Worm (Caenorhabditis elegans) whole organism, early embryonic: Measurements from ENCODE around the gene C16A11.7.

ENCODE experiments used
- B0310.2 ChIP-seq: sonication (generic microtip); optimal IDR thresholded peaks from 2 replicates; lab custom pipeline; 2016; ENCODE audit warnings: mild to moderate bottlenecking, missing genetic modification characterization, missing compliant biosample characterization
- ama-1 ChIP-seq: fragments of 150-350 bp; optimal IDR thresholded peaks from 2 replicates; lab custom pipeline; 2014
- ceh-13 ChIP-seq: fragments of 200-800 bp; sonication (Bioruptor generic); optimal IDR thresholded peaks from 2 replicates; lab custom pipeline; 2018; ENCODE audit warnings: mild to moderate bottlenecking, missing genetic modification characterization, missing compliant biosample characterization
- ceh-36 ChIP-seq: sonication (generic microtip); optimal IDR thresholded peaks from 2 replicates; lab custom pipeline; 2016; ENCODE audit warnings: missing genetic modification characterization, inconsistent platforms, missing compliant biosample characterization
- flt-1 ChIP-seq: fragments of 200-800 bp; sonication (Bioruptor generic); IDR thresholded peaks from 2 replicates; pipeline ENCODE4 v1.3.6; 2022; ENCODE audit warnings: missing genetic modification characterization, missing compliant biosample characterization
- hmbx-1 ChIP-seq: sonication (generic microtip); optimal IDR thresholded peaks from 2 replicates; lab custom pipeline; 2016; ENCODE audit warnings: mild to moderate bottlenecking, missing genetic modification characterization, missing compliant biosample characterization
- hnd-1 ChIP-seq: sonication (generic microtip); optimal IDR thresholded peaks from 2 replicates; lab custom pipeline; 2016; ENCODE audit warnings: missing genetic modification characterization, missing compliant biosample characterization
- pes-1 ChIP-seq: fragments of 200-800 bp; sonication (Bioruptor generic); IDR thresholded peaks from 2 replicates; pipeline ENCODE4 v1.3.6; 2022; ENCODE audit warnings: missing genetic modification reagents, missing genetic modification characterization, missing compliant biosample characterization
- scrt-1 ChIP-seq: fragments of 200-800 bp; sonication (Bioruptor generic); IDR thresholded peaks from 2 replicates; pipeline ENCODE4 v1.3.6; 2022; ENCODE audit warnings: missing genetic modification characterization, missing compliant biosample characterization
- sea-1 ChIP-seq: fragments of 200-800 bp; sonication (Bioruptor generic); conservative IDR thresholded peaks from 2 replicates; pipeline ENCODE4 v1.3.6; 2022; ENCODE audit warnings: missing genetic modification characterization, missing compliant biosample characterization
- tbx-37 ChIP-seq: fragments of 200-800 bp; sonication (Bioruptor generic); conservative IDR thresholded peaks from 2 replicates; pipeline ENCODE4 v1.3.6; 2022; ENCODE audit warnings: missing genetic modification reagents, missing genetic modification characterization, missing compliant biosample characterization

DNA sequence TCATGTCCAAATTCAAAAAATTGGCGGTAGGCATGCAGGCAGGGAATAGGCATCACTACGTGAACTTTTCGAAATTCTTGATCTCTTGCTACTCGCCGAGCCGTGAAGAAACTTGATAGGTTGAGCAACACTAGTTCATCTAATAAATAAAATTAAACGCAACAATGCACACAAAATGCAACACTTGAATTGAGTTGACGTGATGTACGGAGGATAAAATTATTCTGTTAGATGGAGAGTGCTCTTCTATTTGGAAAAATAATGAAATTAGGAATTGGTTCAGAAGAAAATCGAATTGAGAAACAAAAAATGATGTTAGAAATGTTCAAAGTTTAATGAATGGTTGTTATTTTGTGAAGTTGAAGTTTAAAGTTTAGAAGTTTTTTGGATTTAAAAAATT, 20.2 kb upstream of the C16A11.7 start:
- TF ChIP-seq tbx-37 (no peak), ama-1 (lab: Kevin White, UChicago) (no peak), flt-1 (GFP tag; lab: Robert Waterston, UW) (no peak), pes-1 (GFP tag; lab: Robert Waterston, UW) (no peak), hmbx-1 (tag; lab: Kevin White, UChicago) (no peak), hnd-1 (tag; lab: Kevin White, UChicago) (no peak), scrt-1 (GFP tag; lab: Robert Waterston, UW) (no peak), B0310.2 (tag; lab: Kevin White, UChicago) (no peak), ceh-13 (GFP tag; lab: Kevin White, UChicago) (no peak), sea-1 (GFP tag; lab: Robert Waterston, UW) (no peak), ceh-36 (tag; lab: Kevin White, UChicago) (no peak)
